Fruit fly (Drosophila melanogaster) whole organism: ENCODE measurements around the gene CG14269.

Experiments
- CG8478 ChIP-seq: fragments of >200 bp; optimal IDR thresholded peaks from 2 replicates; lab custom pipeline; 2018; ENCODE audit warnings: inconsistent platforms
- EcR ChIP-seq, 2 experiments: fragments of >200 bp; optimal IDR thresholded peaks; 2 replicates each; lab custom pipeline; 2017; ENCODE audit warnings: missing biosample characterization in 2 of 2, missing genetic modification characterization in 2 of 2, missing genetic modification reagents in 2 of 2
- pan ChIP-seq: fragments of >200 bp; optimal IDR thresholded peaks from 2 replicates; lab custom pipeline; 2017
- psq ChIP-seq: fragments of >200 bp; optimal IDR thresholded peaks from 2 replicates; lab custom pipeline; 2017

- TF ChIP-seq psq (lab: Kevin White, UChicago) (no peak), pan (no peak), EcR (GFP tag; optimal IDR thresholded peaks at IDR 0.05; lab: Kevin White, UChicago) (no peak), CG8478 (lab: Kevin White, UChicago) (no peak)
These were observed 30.9 kb downstream of the CG14269 start for dm6 chrX:3404698-3405097.
